Worm (Caenorhabditis elegans) whole organism, L4 larva: ENCODE measurements around the gene ZC13.1.

Experiments
- F10B5.3 ChIP-seq: sonication (generic microtip); optimal IDR thresholded peaks from 2 replicates; lab custom pipeline; 2016; ENCODE audit warnings: mild to moderate bottlenecking, missing genetic modification characterization, missing compliant biosample characterization
- Y5F2A.4 ChIP-seq: fragments of 200-800 bp; sonication (Bioruptor generic); optimal IDR thresholded peaks from 2 replicates; lab custom pipeline; 2018; ENCODE audit warnings: mild to moderate bottlenecking, missing genetic modification characterization, missing compliant biosample characterization
- aha-1 ChIP-seq: fragments of 150-350 bp; peaks from one replicate; lab custom pipeline; 2014; ENCODE audit warnings: missing biosample characterization, missing genetic modification characterization
- arid-1 ChIP-seq: fragments of 200-800 bp; sonication (Bioruptor generic); conservative IDR thresholded peaks from 2 replicates; pipeline ENCODE4 v1.3.6; 2022; ENCODE audit warnings: missing genetic modification reagents, missing genetic modification characterization, missing compliant biosample characterization
- attf-4 ChIP-seq: sonication (generic microtip); optimal IDR thresholded peaks from 3 replicates; lab custom pipeline; 2017; ENCODE audit warnings: missing biosample characterization, missing genetic modification characterization
- ceh-20 ChIP-seq: fragments of 200-800 bp; sonication (Bioruptor generic); IDR thresholded peaks from 2 replicates; pipeline ENCODE4 v1.3.6; 2022; ENCODE audit warnings: missing genetic modification reagents, missing genetic modification characterization, missing compliant biosample characterization
- daf-12 ChIP-seq: fragments of 150-350 bp; optimal IDR thresholded peaks from 2 replicates; lab custom pipeline; 2014; ENCODE audit warnings: missing biosample characterization, missing genetic modification reagents, missing genetic modification characterization
- daf-16 ChIP-seq, 3 experiments: sonication (generic microtip); optimal IDR thresholded peaks; 2 replicates each; lab custom pipeline; 2016 to 2017; ENCODE audit warnings: missing genetic modification characterization in 3 of 3, missing genetic modification reagents in 3 of 3, mild to moderate bottlenecking in 2 of 3, missing compliant biosample characterization in 2 of 3, missing biosample characterization in 1 of 3, moderate library complexity in 1 of 3
- daf-19 ChIP-seq: fragments of 200-800 bp; sonication (Bioruptor generic); conservative IDR thresholded peaks from 2 replicates; pipeline ENCODE4 v1.3.6; 2022; ENCODE audit warnings: missing genetic modification characterization, missing compliant biosample characterization
- daf-8 ChIP-seq: fragments of 200-800 bp; sonication (Bioruptor generic); IDR thresholded peaks from 2 replicates; pipeline ENCODE4 v1.3.6; 2022; ENCODE audit warnings: missing genetic modification characterization, missing compliant biosample characterization
- dmd-6 ChIP-seq: fragments of 200-800 bp; sonication (Bioruptor generic); IDR thresholded peaks from 2 replicates; pipeline ENCODE4 v1.3.6; 2022; ENCODE audit warnings: missing genetic modification reagents, missing genetic modification characterization, missing compliant biosample characterization
- dmd-9 ChIP-seq: fragments of 200-800 bp; sonication (Bioruptor generic); IDR thresholded peaks from 2 replicates; pipeline ENCODE4 v1.3.6; 2022; ENCODE audit warnings: missing genetic modification reagents, missing genetic modification characterization, missing compliant biosample characterization
- dve-1 ChIP-seq: sonication (generic microtip); optimal IDR thresholded peaks from 2 replicates; lab custom pipeline; 2017; ENCODE audit warnings: antibody characterized with exemption, mild to moderate bottlenecking, missing genetic modification characterization, missing compliant biosample characterization; ENCODE audit not compliant: insufficient read depth
- fos-1 ChIP-seq: fragments of 150-350 bp; optimal IDR thresholded peaks from 2 replicates; lab custom pipeline; 2014; ENCODE audit warnings: missing biosample characterization, missing genetic modification characterization
- hif-1 ChIP-seq, 2 experiments: sonication (generic microtip); optimal IDR thresholded peaks; 2 replicates each; lab custom pipeline; 2016 to 2017; ENCODE audit warnings: missing compliant biosample characterization in 2 of 2, missing genetic modification characterization in 2 of 2, missing genetic modification reagents in 2 of 2, missing genotype in 2 of 2, mild to moderate bottlenecking in 1 of 2
- hlh-30 ChIP-seq: sonication (generic microtip); optimal IDR thresholded peaks from 2 replicates; lab custom pipeline; 2017; ENCODE audit warnings: antibody characterized with exemption, mild to moderate bottlenecking, missing genetic modification characterization, missing compliant biosample characterization; ENCODE audit not compliant: insufficient read depth
- lim-7 ChIP-seq: fragments of 200-800 bp; sonication (Bioruptor generic); IDR thresholded peaks from 2 replicates; pipeline ENCODE4 v1.3.6; 2022; ENCODE audit warnings: missing genetic modification characterization, missing compliant biosample characterization
- lin-1 ChIP-seq: fragments of 200-800 bp; sonication (Bioruptor generic); IDR thresholded peaks from 2 replicates; pipeline ENCODE4 v1.3.6; 2022; ENCODE audit warnings: missing genetic modification reagents, missing genetic modification characterization, missing compliant biosample characterization
- lin-29 ChIP-seq: fragments of 200-800 bp; sonication (Bioruptor generic); IDR thresholded peaks from 2 replicates; pipeline ENCODE4 v1.3.6; 2022; ENCODE audit warnings: missing genetic modification reagents, missing genetic modification characterization, missing compliant biosample characterization
- lsy-2 ChIP-seq, 2 experiments: fragments of 150-350 bp in 1 of 2; sonication (generic microtip) in 1 of 2; optimal IDR thresholded peaks; 2 replicates each; lab custom pipeline; 2014 to 2017; ENCODE audit warnings: missing biosample characterization in 2 of 2, missing genetic modification characterization in 2 of 2
- madf-5 ChIP-seq, 2 experiments: fragments of 200-800 bp; sonication (Bioruptor generic); IDR thresholded peaks; 2 replicates each; pipeline ENCODE4 v1.3.6; 2022; ENCODE audit warnings: missing compliant biosample characterization in 2 of 2, missing genetic modification characterization in 2 of 2
- madf-9 ChIP-seq: fragments of 200-800 bp; sonication (Bioruptor generic); conservative IDR thresholded peaks from 2 replicates; pipeline ENCODE4 v1.3.6; 2022; ENCODE audit warnings: missing genetic modification reagents, missing genetic modification characterization, missing compliant biosample characterization
- mdl-1 ChIP-seq, 2 experiments: fragments of 150-350 bp in 1 of 2; sonication (generic microtip) in 1 of 2; optimal IDR thresholded peaks; 2 replicates each; lab custom pipeline; 2014 to 2017; ENCODE audit warnings: missing biosample characterization in 2 of 2, missing genetic modification characterization in 2 of 2
- mep-1 ChIP-seq: fragments of 150-350 bp; sonication (generic microtip); optimal IDR thresholded peaks from 3 replicates; lab custom pipeline; 2014; ENCODE audit warnings: missing biosample characterization, missing genetic modification characterization
- nhr-10 ChIP-seq: fragments of 150-350 bp; optimal IDR thresholded peaks from 2 replicates; lab custom pipeline; 2014; ENCODE audit warnings: missing biosample characterization, missing genetic modification characterization
- nhr-11 ChIP-seq: fragments of 150-350 bp; optimal IDR thresholded peaks from 2 replicates; lab custom pipeline; 2014; ENCODE audit warnings: missing biosample characterization, missing genetic modification characterization
- nhr-25 ChIP-seq: sonication (generic microtip); optimal IDR thresholded peaks from 2 replicates; lab custom pipeline; 2017; ENCODE audit warnings: missing genetic modification characterization, mild to moderate bottlenecking, missing compliant biosample characterization, antibody characterized with exemption, moderate library complexity, borderline replicate concordance; ENCODE audit not compliant: insufficient read depth
- nhr-28 ChIP-seq: fragments of 150-350 bp; optimal IDR thresholded peaks from 2 replicates; lab custom pipeline; 2014; ENCODE audit warnings: missing biosample characterization, missing genetic modification characterization
- nhr-41 ChIP-seq: fragments of 200-800 bp; sonication (Bioruptor generic); IDR thresholded peaks from 2 replicates; pipeline ENCODE4 v1.3.6; 2022; ENCODE audit warnings: missing genetic modification reagents, missing genetic modification characterization, missing compliant biosample characterization
- nhr-48 ChIP-seq: sonication (generic microtip); optimal IDR thresholded peaks from 2 replicates; lab custom pipeline; 2016; ENCODE audit warnings: mild to moderate bottlenecking, missing genetic modification characterization, missing compliant biosample characterization
- rbr-2 ChIP-seq: sonication (generic microtip); optimal IDR thresholded peaks from 2 replicates; lab custom pipeline; 2016; ENCODE audit warnings: missing genotype, missing genetic modification characterization, missing compliant biosample characterization
- saeg-2 ChIP-seq: fragments of 200-800 bp; sonication (Bioruptor generic); IDR thresholded peaks from 2 replicates; pipeline ENCODE4 v1.3.6; 2022; ENCODE audit warnings: missing genetic modification reagents, missing genetic modification characterization, missing compliant biosample characterization
- sdz-12 ChIP-seq: fragments of 200-800 bp; sonication (Bioruptor generic); optimal IDR thresholded peaks from 2 replicates; lab custom pipeline; 2018; ENCODE audit warnings: mild to moderate bottlenecking, missing genetic modification characterization, missing compliant biosample characterization
- set-16 ChIP-seq: fragments of 200-800 bp; sonication (Bioruptor generic); IDR thresholded peaks from 2 replicates; pipeline ENCODE4 v1.3.6; 2022; ENCODE audit warnings: missing genetic modification reagents, missing genetic modification characterization, missing compliant biosample characterization
- snpc-1.2 ChIP-seq: fragments of 200-800 bp; sonication (Bioruptor generic); IDR thresholded peaks from 2 replicates; pipeline ENCODE4 v1.3.6; 2022; ENCODE audit warnings: missing genetic modification reagents, missing genetic modification characterization, missing compliant biosample characterization
- spr-1 ChIP-seq: sonication (generic microtip); optimal IDR thresholded peaks from 2 replicates; lab custom pipeline; 2016; ENCODE audit warnings: mild to moderate bottlenecking, missing genetic modification characterization, missing compliant biosample characterization
- tag-97 ChIP-seq: fragments of 200-800 bp; sonication (Bioruptor generic); IDR thresholded peaks from 2 replicates; pipeline ENCODE4 v1.3.6; 2022; ENCODE audit warnings: missing genetic modification characterization, missing compliant biosample characterization
- unc-39 ChIP-seq: sonication (generic microtip); optimal IDR thresholded peaks from 2 replicates; lab custom pipeline; 2017; ENCODE audit warnings: missing biosample characterization, missing genetic modification characterization
- unc-62 ChIP-seq, 3 experiments: fragments of 150-350 bp in 1 of 3; sonication (generic microtip); optimal IDR thresholded peaks in 2 of 3; peaks in 1 of 3; 1 replicate in 1 of 3; 2 replicates in 2 of 3; lab custom pipeline; 2014 to 2017; ENCODE audit warnings: missing biosample characterization in 3 of 3, missing genetic modification characterization in 3 of 3, missing genetic modification reagents in 3 of 3, missing genotype in 1 of 3
- vab-7 ChIP-seq: fragments of 200-800 bp; sonication (Bioruptor generic); IDR thresholded peaks from 2 replicates; pipeline ENCODE4 v1.3.6; 2022; ENCODE audit warnings: missing genetic modification reagents, missing genetic modification characterization, missing compliant biosample characterization
- zfp-2 ChIP-seq: sonication (generic microtip); optimal IDR thresholded peaks from 2 replicates; lab custom pipeline; 2016; ENCODE audit warnings: mild to moderate bottlenecking, missing genetic modification characterization, missing compliant biosample characterization
- zfp-3 ChIP-seq: fragments of 200-800 bp; sonication (Bioruptor generic); conservative IDR thresholded peaks from 2 replicates; pipeline ENCODE4 v1.3.6; 2022; ENCODE audit warnings: missing genetic modification reagents, missing genetic modification characterization, missing compliant biosample characterization

The ZC13.1 gene

ce11 chrX:912564-912963 lies 35.5 kb downstream of the ZC13.1 start:
- TF ChIP-seq spr-1 (tag; lab: Kevin White, UChicago): no peak
- no peak for TF ChIP-seq ceh-20
- peak in 1 of 2 experiments; percentile 95 for TF ChIP-seq unc-62 (GFP tag; optimal IDR thresholded peaks at IDR 0.05 in 1 of 2; lab: Kevin White, UChicago)
- TF ChIP-seq unc-62 (tag; optimal IDR thresholded peaks at IDR 0.05; lab: Kevin White, UChicago): no peak
- TF ChIP-seq madf-9 (GFP tag; lab: Robert Waterston, UW): no peak

- TF ChIP-seq daf-8 (GFP tag; lab: Robert Waterston, UW) (no peak), nhr-10 (tag; lab: Kevin White, UChicago) (no peak), snpc-1.2 (GFP tag; lab: Robert Waterston, UW) (no peak), lin-29 (GFP tag; lab: Robert Waterston, UW) (no peak), mep-1 (tag; lab: Kevin White, UChicago) (no peak), aha-1 (tag; lab: Kevin White, UChicago) (no peak), daf-16 (GFP tag; optimal IDR thresholded peaks at IDR 0.05; lab: Kevin White, UChicago) (no peak), daf-16 (tag; optimal IDR thresholded peaks at IDR 0.05; lab: Kevin White, UChicago) (no peak), arid-1 (no peak), set-16 (GFP tag; lab: Robert Waterston, UW) (no peak), vab-7 (GFP tag; lab: Robert Waterston, UW) (no peak), nhr-41 (GFP tag; lab: Robert Waterston, UW) (no peak), dve-1 (tag; lab: Kevin White, UChicago) (no peak), dmd-9 (no peak)
These were observed 36.0 kb downstream of the ZC13.1 start, which contains the start of gene F35H12.6 for ce11 chrX:912990-913389. F35H12.6 (plus strand) TSS chrX:913290.

ce11 chrX:915510-915909 lies 38.5 kb downstream of the ZC13.1 start, which contains the start of gene sel-12:
sel-12 (plus strand) TSS chrX:915867.
- TF ChIP-seq dmd-9 (no peak), lim-7 (GFP tag; lab: Robert Waterston, UW) (no peak), unc-62 (GFP tag; optimal IDR thresholded peaks at IDR 0.05 in 1 of 2; lab: Kevin White, UChicago) (peak in 1 of 2 experiments; percentile 91), unc-62 (tag; optimal IDR thresholded peaks at IDR 0.05; lab: Kevin White, UChicago) (no peak), madf-5 (GFP tag; IDR thresholded peaks at IDR 0.05; lab: Robert Waterston, UW) (no peak), lsy-2 (tag; optimal IDR thresholded peaks at IDR 0.05; lab: Kevin White, UChicago) (peak in 1 of 2 experiments; percentile 25), madf-9 (GFP tag; lab: Robert Waterston, UW) (no peak), hif-1 (tag; optimal IDR thresholded peaks at IDR 0.05; lab: Kevin White, UChicago) (peak in 1 of 2 experiments; percentile 87), F10B5.3 (tag; lab: Kevin White, UChicago) (no peak), attf-4 (tag; lab: Kevin White, UChicago) (no peak), nhr-11 (tag; lab: Kevin White, UChicago) (no peak), lin-1 (GFP tag; lab: Robert Waterston, UW) (no peak), daf-16 (GFP tag; optimal IDR thresholded peaks at IDR 0.05; lab: Kevin White, UChicago) (no peak), daf-16 (tag; optimal IDR thresholded peaks at IDR 0.05; lab: Kevin White, UChicago) (peak; percentile 31), nhr-48 (tag; lab: Kevin White, UChicago) (no peak), hlh-30 (tag; lab: Kevin White, UChicago) (peak; percentile 8), rbr-2 (tag; lab: Kevin White, UChicago) (peak; percentile 4), aha-1 (tag; lab: Kevin White, UChicago) (peak; percentile 99)
- TF ChIP-seq, all 104 proteins: peak for 7

ce11 chrX:918097-918496 lies 41.1 kb downstream of the ZC13.1 start, which contains the start of gene F35H12.5:
F35H12.5 (plus strand) TSS chrX:918397.
- TF ChIP-seq sdz-12 (GFP tag; lab: Kevin White, UChicago) (no peak), nhr-25 (tag; lab: Kevin White, UChicago) (no peak), arid-1 (no peak), mdl-1 (tag; optimal IDR thresholded peaks at IDR 0.05; lab: Kevin White, UChicago) (no peak), daf-19 (no peak), vab-7 (GFP tag; lab: Robert Waterston, UW) (no peak), dmd-6 (no peak), nhr-28 (no peak), Y5F2A.4 (GFP tag; lab: Kevin White, UChicago) (no peak), tag-97 (GFP tag; lab: Robert Waterston, UW) (no peak), lin-29 (GFP tag; lab: Robert Waterston, UW) (no peak), fos-1 (tag; lab: Kevin White, UChicago) (no peak), daf-16 (GFP tag; optimal IDR thresholded peaks at IDR 0.05; lab: Kevin White, UChicago) (no peak), daf-16 (tag; optimal IDR thresholded peaks at IDR 0.05; lab: Kevin White, UChicago) (no peak), zfp-2 (no peak), daf-8 (GFP tag; lab: Robert Waterston, UW) (no peak), unc-39 (tag; lab: Kevin White, UChicago) (no peak), daf-12 (tag; lab: Kevin White, UChicago) (no peak), madf-9 (GFP tag; lab: Robert Waterston, UW) (no peak), zfp-3 (no peak), saeg-2 (no peak)
- TF ChIP-seq, all 104 proteins: peak for 0
